Worm (Caenorhabditis elegans): Measurements from ENCODE around the gene Y62E10A.3.

The Y62E10A.3 gene

DNA sequence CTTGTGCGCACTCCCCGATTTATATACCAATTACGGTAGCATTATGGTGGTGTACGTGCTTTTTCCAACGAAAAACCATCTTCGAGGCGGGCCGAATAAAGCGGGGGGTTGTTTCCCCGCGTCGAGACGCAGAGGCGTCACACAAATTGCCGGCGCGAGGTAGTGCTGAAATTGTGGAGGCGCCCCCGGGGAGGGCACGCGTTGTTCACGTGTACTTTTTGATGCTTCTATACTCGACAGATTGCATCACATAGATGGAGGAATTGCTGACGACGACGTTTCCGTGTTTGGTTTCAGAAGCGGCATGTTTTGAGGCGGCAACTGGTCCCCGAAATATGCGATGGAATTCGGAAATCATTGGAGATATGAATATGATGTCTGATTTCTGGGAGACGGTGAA is 35.2 kb upstream of the Y62E10A.3 start:
- TF ChIP-seq ces-1 (GFP tag; optimal IDR thresholded peaks at IDR 0.05) (peak; percentile 57), zip-8 (tag; optimal IDR thresholded peaks at IDR 0.05) (no peak), sptf-1 (tag; optimal IDR thresholded peaks at IDR 0.05) (no peak), elt-1 (tag; optimal IDR thresholded peaks at IDR 0.05; ENCODE audit: borderline replicate concordance, insufficient read depth) (peak; percentile 60), unc-120 (tag; optimal IDR thresholded peaks at IDR 0.05; ENCODE audit: poor library complexity, severe bottlenecking) (peak; percentile 62), nhr-237 (tag; optimal IDR thresholded peaks at IDR 0.05) (peak; percentile 27), ceh-83 (GFP tag; optimal IDR thresholded peaks at IDR 0.05) (no peak), unc-62 (GFP tag; optimal IDR thresholded peaks at IDR 0.05) (peak; percentile 37), ham-2 (GFP tag; optimal IDR thresholded peaks at IDR 0.05) (peak; percentile 30), elt-3 (tag; optimal IDR thresholded peaks at IDR 0.05) (peak; percentile 35)

DNA sequence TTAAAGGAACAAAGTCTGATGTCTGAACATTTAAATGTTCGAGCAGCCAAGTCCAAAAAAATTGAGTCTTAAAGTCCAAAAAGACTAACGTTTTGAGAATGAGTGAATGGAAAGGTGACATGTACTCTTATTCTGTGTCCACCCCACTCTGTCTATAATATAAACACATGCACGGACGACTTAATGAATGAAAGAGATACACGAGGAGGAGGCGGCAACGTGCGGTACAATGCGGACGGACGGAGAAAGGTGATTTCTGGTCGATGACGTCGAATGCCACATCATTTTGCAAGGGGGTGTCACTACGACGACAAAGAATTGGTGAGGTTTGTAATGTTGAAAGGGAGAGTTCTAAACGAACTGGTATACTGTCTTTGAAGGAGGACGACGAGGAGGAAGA is 34.6 kb upstream of the Y62E10A.3 start:
- TF ChIP-seq nhr-2 (tag; optimal IDR thresholded peaks at IDR 0.05) (peak; percentile 82), ceh-83 (GFP tag; optimal IDR thresholded peaks at IDR 0.05) (no peak)

DNA sequence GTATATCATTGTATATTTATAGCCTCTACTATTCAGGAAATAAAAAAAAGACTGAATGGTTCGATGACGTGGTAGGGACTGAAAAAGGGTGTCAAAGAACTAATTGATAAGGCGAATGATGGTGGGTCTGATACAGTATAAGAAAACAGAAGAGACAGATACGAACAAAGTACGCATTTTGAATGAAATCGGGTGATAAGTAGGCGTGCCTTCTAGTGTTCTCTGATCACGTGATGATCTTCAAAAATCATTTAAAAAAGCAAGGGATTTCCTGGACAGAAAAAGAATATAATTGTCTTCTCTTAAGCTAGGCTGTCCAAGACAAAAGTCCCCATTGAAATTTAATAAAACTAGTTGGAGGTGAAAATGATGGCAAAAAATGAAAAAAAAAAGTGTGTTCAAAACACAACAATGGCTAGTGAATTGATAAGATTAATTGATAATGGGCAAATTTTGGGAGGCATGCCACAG is 33.2 kb upstream of the Y62E10A.3 start:
- TF ChIP-seq nhr-12 (tag; optimal IDR thresholded peaks at IDR 0.05) = no peak

DNA sequence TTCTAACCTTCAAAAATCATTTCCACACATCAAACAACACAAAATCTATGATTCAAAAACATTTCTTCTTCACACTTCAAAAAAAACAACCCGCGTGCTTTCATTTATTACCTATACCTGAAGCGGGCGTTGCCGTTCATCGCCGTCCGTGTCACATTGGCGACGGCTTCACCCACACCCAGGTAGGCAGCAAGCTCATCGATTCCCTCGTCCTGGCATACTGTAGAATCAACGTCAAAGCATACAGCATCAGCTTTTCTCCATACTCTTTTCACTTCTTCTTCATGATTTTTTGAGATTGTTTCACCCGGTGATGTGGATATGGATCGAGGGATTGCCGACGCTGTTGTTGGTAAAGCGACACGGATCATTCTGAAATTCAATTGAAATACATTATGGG is 32.2 kb upstream of the Y62E10A.3 start:
- TF ChIP-seq hlh-1 (tag; optimal IDR thresholded peaks at IDR 0.05) (no peak), zip-8 (tag; optimal IDR thresholded peaks at IDR 0.05) (no peak)

DNA sequence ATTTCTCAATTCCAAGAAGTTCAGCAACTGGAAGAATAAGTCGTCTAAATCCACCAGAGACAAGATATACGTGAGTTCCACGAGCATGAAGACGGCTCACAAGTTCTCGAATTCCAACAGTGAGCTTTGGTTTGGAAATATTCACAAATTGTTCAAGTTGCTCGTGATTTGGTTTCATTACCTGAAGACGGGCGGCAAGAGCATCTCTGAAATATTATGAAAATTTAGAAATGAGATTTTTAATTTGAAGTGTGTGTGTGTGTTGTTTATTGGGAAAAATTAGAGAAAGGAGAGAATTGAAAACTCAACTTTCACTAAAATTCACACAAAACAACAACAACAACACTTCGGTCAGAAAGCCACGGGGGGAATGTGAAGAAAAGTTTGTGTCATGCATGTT is 30.7 kb upstream of the Y62E10A.3 start:
- TF ChIP-seq mls-2 (tag; optimal IDR thresholded peaks at IDR 0.05) (no peak), drap-1 (GFP tag; optimal IDR thresholded peaks at IDR 0.05) (no peak), pha-4 (tag; optimal IDR thresholded peaks at IDR 0.05) (no peak), hlh-1 (tag; optimal IDR thresholded peaks at IDR 0.05) (no peak), ceh-39 (tag; optimal IDR thresholded peaks at IDR 0.05) (no peak), nhr-12 (tag; optimal IDR thresholded peaks at IDR 0.05) (no peak)

DNA sequence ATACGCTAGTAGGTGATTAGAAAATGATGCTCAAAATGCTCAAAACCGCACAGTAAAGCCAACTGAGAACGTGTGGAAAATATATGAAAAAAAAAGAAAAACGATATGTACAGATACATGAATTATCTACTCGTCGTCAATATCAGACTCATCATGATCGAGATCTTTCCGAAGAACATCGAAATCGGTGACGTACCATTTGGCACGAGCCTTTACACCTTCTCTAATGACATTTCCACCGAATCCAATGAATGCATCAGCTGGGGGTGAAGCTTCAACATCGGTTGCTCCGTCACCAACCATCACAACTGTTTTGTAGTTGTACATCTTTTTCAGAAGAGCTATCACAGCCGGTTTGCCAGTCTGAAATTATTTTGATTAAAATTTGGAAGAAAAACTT is 29.2 kb upstream of the Y62E10A.3 start:
- TF ChIP-seq nhr-237 (tag; optimal IDR thresholded peaks at IDR 0.05) (no peak), lin-13 (tag; optimal IDR thresholded peaks at IDR 0.05) (no peak), tbx-8 (GFP tag; optimal IDR thresholded peaks at IDR 0.05) (no peak), lin-32 (GFP tag; optimal IDR thresholded peaks at IDR 0.05) (no peak), ceh-43 (GFP tag; optimal IDR thresholded peaks at IDR 0.05) (no peak), sptf-1 (tag; optimal IDR thresholded peaks at IDR 0.05) (no peak)

DNA sequence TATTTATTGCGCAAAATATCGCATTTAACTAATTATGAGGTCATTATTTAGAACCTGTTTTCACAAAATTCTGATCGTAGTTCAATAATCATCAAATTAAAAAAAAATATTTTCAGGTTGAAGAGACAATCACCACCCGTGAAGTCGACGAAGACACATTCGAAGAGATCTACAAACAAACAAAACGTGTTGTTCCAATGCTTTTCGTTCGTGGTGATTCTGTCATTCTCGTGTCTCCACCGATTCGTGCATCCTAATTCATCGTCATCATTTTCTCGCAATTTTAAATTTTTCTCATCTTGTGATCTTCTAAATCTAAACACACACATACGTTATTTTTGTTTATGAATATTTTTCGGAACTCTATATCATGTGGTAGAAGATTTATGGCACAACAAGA is 28.7 kb upstream of the Y62E10A.3 start:
- TF ChIP-seq nhr-237 (tag; optimal IDR thresholded peaks at IDR 0.05) (peak; percentile 3), tbx-8 (GFP tag; optimal IDR thresholded peaks at IDR 0.05) (no peak), ceh-39 (tag; optimal IDR thresholded peaks at IDR 0.05) (no peak)

DNA sequence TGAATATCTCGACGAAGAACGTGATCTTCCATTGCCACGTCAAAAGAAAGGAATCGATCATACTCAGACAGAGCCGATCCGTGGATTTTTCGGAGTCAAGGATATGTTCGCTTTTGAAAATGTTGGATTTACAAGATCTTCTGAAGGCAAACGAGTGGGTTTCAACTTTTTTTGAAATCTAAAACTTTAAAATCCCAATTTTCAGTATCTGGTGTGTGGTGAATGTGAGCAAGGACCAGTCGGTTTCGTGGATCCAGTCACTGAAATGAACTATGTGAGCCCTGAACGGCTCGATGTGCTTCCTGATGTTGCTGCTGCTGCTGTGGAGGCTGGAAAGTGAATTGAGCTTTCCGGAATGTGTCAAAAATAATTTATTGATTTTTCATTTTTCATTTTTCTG is 26.9 kb upstream of the Y62E10A.3 start, which contains the start of gene lsm-3:
TSS of gene lsm-3 (plus strand) at position 301 of the 400 bp plus-strand sequence.
- TF ChIP-seq ceh-83 (GFP tag; optimal IDR thresholded peaks at IDR 0.05) (no peak), elt-3 (tag; optimal IDR thresholded peaks at IDR 0.05) (no peak), nhr-237 (tag; optimal IDR thresholded peaks at IDR 0.05) (no peak), ham-2 (GFP tag; optimal IDR thresholded peaks at IDR 0.05) (no peak), nhr-12 (tag; optimal IDR thresholded peaks at IDR 0.05) (no peak), ceh-39 (tag; optimal IDR thresholded peaks at IDR 0.05) (no peak), nhr-2 (tag; optimal IDR thresholded peaks at IDR 0.05) (no peak), unc-62 (GFP tag; optimal IDR thresholded peaks at IDR 0.05) (no peak), ces-1 (GFP tag; optimal IDR thresholded peaks at IDR 0.05) (no peak)

DNA sequence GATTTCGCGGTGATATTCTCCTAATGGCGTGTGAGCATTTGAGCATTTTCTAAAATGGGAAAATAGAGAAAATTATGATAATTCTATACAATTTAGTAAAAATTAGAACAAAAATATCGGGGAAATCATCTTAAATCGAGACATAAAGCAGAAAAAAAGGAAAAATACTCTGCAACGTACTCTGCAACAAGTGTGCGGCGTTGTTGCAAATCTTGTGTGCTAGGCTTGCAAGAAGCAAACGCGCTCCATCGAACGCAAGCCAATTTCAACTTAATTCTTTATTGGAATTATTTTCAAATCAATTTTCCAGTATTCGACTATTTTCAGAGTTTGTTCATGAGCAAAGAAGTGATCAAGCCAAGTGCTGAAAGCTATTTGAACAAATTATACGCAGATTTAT is 26.0 kb upstream of the Y62E10A.3 start, which contains the start of the genes Y62E10A.20, Y62E10A.23 and mdt-9:
TSS of gene Y62E10A.20 (minus strand) at position 49 of the 400 bp plus-strand sequence.
TSS of gene Y62E10A.23 (plus strand) at position 282 of the 400 bp plus-strand sequence.
TSS of gene mdt-9 (plus strand) at position 338 of the 400 bp plus-strand sequence.
- TF ChIP-seq unc-62 (GFP tag; optimal IDR thresholded peaks at IDR 0.05) (peak; percentile 43), nhr-237 (tag; optimal IDR thresholded peaks at IDR 0.05) (peak; percentile 66), lsy-2 (tag; optimal IDR thresholded peaks at IDR 0.05) (peak; percentile 76), ceh-83 (GFP tag; optimal IDR thresholded peaks at IDR 0.05) (peak; percentile 69), ces-1 (GFP tag; optimal IDR thresholded peaks at IDR 0.05) (peak; percentile 92), ceh-43 (GFP tag; optimal IDR thresholded peaks at IDR 0.05) (peak; percentile 74), ceh-39 (tag; optimal IDR thresholded peaks at IDR 0.05) (peak; percentile 78), tbx-8 (GFP tag; optimal IDR thresholded peaks at IDR 0.05) (no peak), nhr-2 (tag; optimal IDR thresholded peaks at IDR 0.05) (peak; percentile 8), nhr-76 (tag; optimal IDR thresholded peaks at IDR 0.05) (peak; percentile 64), hlh-1 (tag; optimal IDR thresholded peaks at IDR 0.05) (peak; percentile 78), pha-4 (tag; optimal IDR thresholded peaks at IDR 0.05) (peak; percentile 64), sptf-1 (tag; optimal IDR thresholded peaks at IDR 0.05) (peak; percentile 89), sem-2 (GFP tag; optimal IDR thresholded peaks at IDR 0.05) (no peak), lin-32 (GFP tag; optimal IDR thresholded peaks at IDR 0.05) (no peak), elt-3 (tag; optimal IDR thresholded peaks at IDR 0.05) (no peak), snpc-4 (tag; optimal IDR thresholded peaks at IDR 0.05) (no peak), mep-1 (tag; optimal IDR thresholded peaks at IDR 0.05) (peak; percentile 89), mls-2 (tag; optimal IDR thresholded peaks at IDR 0.05) (peak; percentile 76), mab-5 (tag; optimal IDR thresholded peaks at IDR 0.05) (peak; percentile 2), ztf-11 (tag; optimal IDR thresholded peaks at IDR 0.05) (peak; percentile 72), lin-13 (tag; optimal IDR thresholded peaks at IDR 0.05) (peak; percentile 63), zip-8 (tag; optimal IDR thresholded peaks at IDR 0.05) (no peak), cnd-1 (tag; optimal IDR thresholded peaks at IDR 0.05) (peak; percentile 58), flh-1 (GFP tag; optimal IDR thresholded peaks at IDR 0.05) (peak; percentile 21)
